Fruit fly (Drosophila melanogaster) whole organism, prepupa: ENCODE measurements around the gene ND-49L.

Experiments
- CG10631 ChIP-seq: fragments of 200-800 bp; sonication (Bioruptor generic); optimal IDR thresholded peaks from 2 replicates; lab custom pipeline; 2016; ENCODE audit warnings: missing biosample characterization, missing genetic modification characterization
- CG10669 ChIP-seq: fragments of 200-800 bp; sonication (Bioruptor generic); optimal IDR thresholded peaks from 3 replicates; lab custom pipeline; 2018; ENCODE audit warnings: missing biosample characterization, mild to moderate bottlenecking, missing genetic modification characterization, moderate library complexity
- CG11294 ChIP-seq: fragments of 200-800 bp; sonication (Bioruptor generic); IDR thresholded peaks from 2 replicates; pipeline ENCODE4 v1.3.6; 2022; ENCODE audit warnings: missing biosample characterization, missing genetic modification characterization
- CG11762 ChIP-seq: fragments of 200-800 bp; sonication (Bioruptor generic); optimal IDR thresholded peaks from 3 replicates; lab custom pipeline; 2016; ENCODE audit warnings: missing biosample characterization, missing genetic modification characterization; ENCODE audit not compliant: insufficient read depth
- CG11902 ChIP-seq: fragments of 200-800 bp; sonication (Bioruptor generic); optimal IDR thresholded peaks from 3 replicates; lab custom pipeline; 2016; ENCODE audit warnings: missing biosample characterization, missing genetic modification characterization
- CG15336 ChIP-seq: fragments of 200-800 bp; sonication (Bioruptor generic); IDR thresholded peaks from 2 replicates; pipeline ENCODE4 v1.3.6; 2022; ENCODE audit warnings: missing biosample characterization, missing genetic modification characterization
- CG32006 ChIP-seq: fragments of 200-800 bp; sonication (Bioruptor generic); optimal IDR thresholded peaks from 3 replicates; lab custom pipeline; 2017; ENCODE audit warnings: missing biosample characterization, mild to moderate bottlenecking, missing genetic modification characterization
- CG4318 ChIP-seq: fragments of 200-800 bp; sonication (Bioruptor generic); optimal IDR thresholded peaks from 3 replicates; lab custom pipeline; 2017; ENCODE audit warnings: missing biosample characterization, mild to moderate bottlenecking, missing genetic modification characterization
- CG6163 ChIP-seq: fragments of 200-800 bp; sonication (Bioruptor generic); IDR thresholded peaks from 3 replicates; pipeline ENCODE4 v1.3.6; 2022; ENCODE audit warnings: missing biosample characterization, missing genetic modification characterization
- CG6276 ChIP-seq: fragments of 200-800 bp; sonication (Bioruptor generic); optimal IDR thresholded peaks from 2 replicates; lab custom pipeline; 2017; ENCODE audit warnings: missing biosample characterization, mild to moderate bottlenecking, missing genetic modification characterization
- CG8119 ChIP-seq: fragments of 200-800 bp; sonication (Bioruptor generic); IDR thresholded peaks from 3 replicates; pipeline ENCODE4 v1.3.6; 2022; ENCODE audit warnings: missing biosample characterization, missing genetic modification characterization
- CG8319 ChIP-seq: fragments of 200-800 bp; sonication (Bioruptor generic); optimal IDR thresholded peaks from 3 replicates; lab custom pipeline; 2016; ENCODE audit warnings: missing biosample characterization, missing genetic modification characterization
- Eip78C ChIP-seq: fragments of 200-800 bp; sonication (Bioruptor generic); peaks from one replicate; lab custom pipeline; 2016; ENCODE audit warnings: missing biosample characterization, missing genetic modification characterization
- Ets21C ChIP-seq: fragments of 200-800 bp; sonication (Bioruptor generic); optimal IDR thresholded peaks from 3 replicates; lab custom pipeline; 2016; ENCODE audit warnings: missing biosample characterization, missing genetic modification characterization
- Gug ChIP-seq: fragments of 200-800 bp; sonication (Bioruptor generic); IDR thresholded peaks from 2 replicates; pipeline ENCODE4 v1.3.6; 2022; ENCODE audit warnings: missing biosample characterization, missing genetic modification characterization
- Hr38 ChIP-seq: sonication (Bioruptor generic); optimal IDR thresholded peaks from 2 replicates; lab custom pipeline; 2016; ENCODE audit warnings: missing biosample characterization, missing genetic modification characterization
- Hr39 ChIP-seq: fragments of 200-800 bp; sonication (Bioruptor generic); optimal IDR thresholded peaks from 2 replicates; lab custom pipeline; 2016; ENCODE audit warnings: missing biosample characterization, missing genetic modification characterization
- Lpt ChIP-seq: fragments of 200-800 bp; sonication (Bioruptor generic); optimal IDR thresholded peaks from 3 replicates; lab custom pipeline; 2016; ENCODE audit warnings: missing biosample characterization, missing genetic modification characterization
- OdsH ChIP-seq: fragments of 200-800 bp; sonication (Bioruptor generic); optimal IDR thresholded peaks from 3 replicates; lab custom pipeline; 2016; ENCODE audit warnings: missing biosample characterization, missing genetic modification characterization
- Sox102F ChIP-seq: fragments of 200-800 bp; sonication (Bioruptor generic); optimal IDR thresholded peaks from 2 replicates; lab custom pipeline; 2016; ENCODE audit warnings: missing biosample characterization, mild to moderate bottlenecking, missing genetic modification characterization
- acj6 ChIP-seq: fragments of 200-800 bp; sonication (Bioruptor generic); optimal IDR thresholded peaks from 3 replicates; lab custom pipeline; 2016; ENCODE audit warnings: missing biosample characterization, missing genetic modification characterization
- dac ChIP-seq: fragments of 200-800 bp; sonication (Bioruptor generic); optimal IDR thresholded peaks from 2 replicates; lab custom pipeline; 2017; ENCODE audit warnings: missing biosample characterization, mild to moderate bottlenecking, missing genetic modification characterization
- eg ChIP-seq: fragments of 200-800 bp; sonication (Bioruptor generic); IDR thresholded peaks from 3 replicates; pipeline ENCODE4 v1.3.6; 2022; ENCODE audit warnings: missing biosample characterization, missing genetic modification characterization
- fd85E ChIP-seq: fragments of 200-800 bp; sonication (Bioruptor generic); optimal IDR thresholded peaks from 3 replicates; lab custom pipeline; 2016; ENCODE audit warnings: missing biosample characterization, missing genetic modification characterization
- salr ChIP-seq, 2 experiments: fragments of 200-800 bp; sonication (Bioruptor generic); optimal IDR thresholded peaks; 3 replicates each; lab custom pipeline; 2016 to 2018; ENCODE audit warnings: missing biosample characterization in 2 of 2, missing genetic modification characterization in 2 of 2, mild to moderate bottlenecking in 1 of 2
- spab ChIP-seq: fragments of 200-800 bp; sonication (Bioruptor generic); optimal IDR thresholded peaks from 2 replicates; lab custom pipeline; 2017; ENCODE audit warnings: missing biosample characterization, mild to moderate bottlenecking, missing genetic modification characterization, missing genetic modification reagents
- ss ChIP-seq, 2 experiments: fragments of 200-800 bp; sonication (Bioruptor generic); optimal IDR thresholded peaks; 2 replicates in 1 of 2; 3 replicates in 1 of 2; lab custom pipeline; 2017 to 2018; ENCODE audit warnings: mild to moderate bottlenecking in 2 of 2, missing biosample characterization in 2 of 2, missing genetic modification characterization in 2 of 2, moderate library complexity in 1 of 2
- svp ChIP-seq: fragments of 200-800 bp; sonication (Bioruptor generic); peaks from one replicate; lab custom pipeline; 2016; ENCODE audit warnings: missing biosample characterization, missing genetic modification characterization
- topi ChIP-seq: fragments of 200-800 bp; sonication (Bioruptor generic); optimal IDR thresholded peaks from 3 replicates; lab custom pipeline; 2016; ENCODE audit warnings: missing biosample characterization, missing genetic modification characterization
- vri ChIP-seq: fragments of 200-800 bp; sonication (Bioruptor generic); optimal IDR thresholded peaks from 3 replicates; lab custom pipeline; 2016; ENCODE audit warnings: missing biosample characterization, mild to moderate bottlenecking, missing genetic modification characterization

Gene ND-49L

DNA sequence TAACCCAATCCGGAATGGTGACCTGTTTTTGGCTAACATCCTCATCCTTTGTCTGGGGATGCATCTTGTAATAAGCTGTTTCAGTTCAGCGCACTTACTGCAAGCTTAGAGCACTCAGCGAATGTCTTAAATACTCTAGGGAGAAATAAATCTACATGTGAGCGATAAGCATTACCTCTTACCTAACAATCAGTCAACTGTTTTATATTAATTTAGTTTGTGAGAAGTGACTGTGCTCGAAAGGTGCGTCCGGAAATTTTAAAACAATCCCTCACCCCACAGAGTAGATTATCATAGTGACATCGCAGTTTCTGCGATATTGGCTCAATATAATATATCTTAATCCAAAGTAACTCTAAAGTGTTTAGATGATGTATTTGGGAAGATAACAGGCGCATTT, 40.1 kb upstream of the ND-49L start, which contains the start of gene CG10553:
Gene CG10553 (minus strand): TSS at position 101 of the 400 bp plus-strand sequence.
- TF ChIP-seq topi (no peak), Sox102F (GFP tag; lab: Kevin White, UChicago) (no peak)
- TF ChIP-seq, all 60 proteins: peak for 0

dm6 chr3R:25320051-25320705, 37.9 kb upstream of the ND-49L start, which contains the start of gene CG10560:
CG10560 (minus strand) TSS chr3R:25320101.
- no peak for TF ChIP-seq Sox102F (GFP tag; lab: Kevin White, UChicago)
- TF ChIP-seq CG6276 (GFP tag; lab: Kevin White, UChicago), result no peak
- no peak for TF ChIP-seq CG6163 (GFP tag; lab: Robert Waterston, UW)
- no peak for TF ChIP-seq CG10631 (GFP tag; lab: Kevin White, UChicago)
- no peak for TF ChIP-seq Hr38 (GFP tag; lab: Kevin White, UChicago)
- no peak for TF ChIP-seq dac (GFP tag; lab: Kevin White, UChicago)
- TF ChIP-seq OdsH, result no peak
- no peak for TF ChIP-seq salr (GFP tag; optimal IDR thresholded peaks at IDR 0.05; lab: Kevin White, UChicago)
- no peak for TF ChIP-seq CG11902
- TF ChIP-seq CG4318, result no peak
- no peak for TF ChIP-seq ss (GFP tag; optimal IDR thresholded peaks at IDR 0.05; lab: Kevin White, UChicago)
- TF ChIP-seq spab, result no peak
- TF ChIP-seq Ets21C, result no peak
- no peak for TF ChIP-seq acj6 (GFP tag; lab: Kevin White, UChicago)
- TF ChIP-seq CG11294 (GFP tag; lab: Robert Waterston, UW), result no peak
- no peak for TF ChIP-seq fd85E (GFP tag; lab: Kevin White, UChicago)
- no peak for TF ChIP-seq eg
- TF ChIP-seq, all 60 proteins: peak for 0

DNA sequence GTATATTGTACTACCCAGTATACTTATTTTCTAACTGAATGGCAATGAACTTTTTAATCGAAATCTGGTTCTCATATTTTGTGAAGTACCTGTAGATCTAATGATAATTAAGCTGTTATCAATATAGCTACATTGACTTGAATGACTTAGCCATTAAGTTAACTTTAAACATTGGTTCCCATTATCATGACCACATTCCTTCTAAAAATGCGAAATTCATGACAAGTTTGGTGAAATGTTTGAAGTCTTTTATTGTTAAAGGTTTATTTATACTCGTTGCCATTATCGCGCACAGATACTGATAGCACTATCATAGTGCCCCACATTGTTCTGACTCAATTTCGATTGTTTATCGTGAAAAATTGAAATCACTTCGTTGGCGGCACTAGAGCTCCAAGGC, 37.2 kb upstream of the ND-49L start:
- TF ChIP-seq CG10669 (GFP tag; lab: Kevin White, UChicago), result no peak
- TF ChIP-seq CG11902, result no peak
- no peak for TF ChIP-seq vri (GFP tag; lab: Kevin White, UChicago)
- TF ChIP-seq CG11762 (GFP tag; lab: Kevin White, UChicago), result no peak
- TF ChIP-seq CG11294 (GFP tag; lab: Robert Waterston, UW), result no peak
- TF ChIP-seq topi, result no peak
- TF ChIP-seq Gug (GFP tag; lab: Robert Waterston, UW), result no peak

- no peak for TF ChIP-seq Hr39
- no peak for TF ChIP-seq CG10669 (GFP tag; lab: Kevin White, UChicago)
- peak; percentile 72 for TF ChIP-seq svp (GFP tag; lab: Kevin White, UChicago)
- TF ChIP-seq CG32006 (GFP tag; lab: Kevin White, UChicago), result no peak
These were observed 36.4 kb upstream of the ND-49L start for dm6 chr3R:25321681-25322080.

DNA sequence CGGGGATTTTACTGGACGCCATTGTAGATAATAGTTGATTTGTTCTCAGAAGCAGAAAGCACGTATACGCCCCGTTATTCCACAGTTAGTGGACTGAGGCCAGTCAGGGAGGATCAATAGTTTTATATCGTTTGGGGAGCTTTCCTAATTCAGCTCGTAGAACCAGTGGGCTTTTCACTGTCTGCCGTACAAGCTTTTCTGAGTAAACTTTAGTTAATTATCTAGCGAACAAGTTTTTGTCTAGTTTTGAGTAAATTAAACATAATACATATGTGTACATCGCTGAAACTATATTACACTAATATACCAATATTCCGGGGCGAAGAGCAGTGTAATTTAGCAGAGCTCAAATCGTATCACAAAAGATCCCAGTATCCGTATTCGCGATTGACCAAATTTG, 35.4 kb upstream of the ND-49L start, which contains the start of gene CG10562:
Gene CG10562 (minus strand): TSS at position 101 of the 400 bp plus-strand sequence.
- TF ChIP-seq ss (GFP tag; optimal IDR thresholded peaks at IDR 0.05; lab: Kevin White, UChicago) (no peak), CG10669 (GFP tag; lab: Kevin White, UChicago) (no peak), salr (GFP tag; optimal IDR thresholded peaks at IDR 0.05; lab: Kevin White, UChicago) (no peak)
- TF ChIP-seq, all 60 proteins: peak for 0

DNA sequence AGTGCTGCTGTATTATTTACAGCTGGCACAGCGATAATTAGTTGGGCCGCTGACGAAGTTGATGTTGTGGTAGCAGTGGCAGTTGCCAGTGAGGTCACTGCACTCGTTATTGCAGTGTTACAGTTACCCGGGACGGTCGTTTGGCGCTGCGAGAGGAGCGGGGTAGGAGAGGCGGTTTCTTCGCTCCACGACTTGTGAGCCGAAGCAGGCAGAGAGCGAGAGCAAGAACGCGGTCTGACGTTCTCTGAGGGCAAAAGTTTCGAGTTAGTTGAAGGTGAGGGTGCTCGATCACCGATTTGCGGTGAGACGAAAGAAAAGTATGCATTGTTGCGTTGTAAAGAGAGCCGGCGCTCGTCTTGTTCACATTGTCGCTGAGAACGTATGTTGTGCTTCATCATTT, 29.5 kb upstream of the ND-49L start:
- TF ChIP-seq eg, result 0 out of 3 replicates have a peak, but pooled peaks have one; percentile 17
- TF ChIP-seq CG8119 (GFP tag; lab: Robert Waterston, UW), result 0 out of 3 replicates have a peak, but pooled peaks have one; percentile 28

dm6 chr3R:25329079-25329478, 29.0 kb upstream of the ND-49L start, which contains the start of gene CHKov1:
CHKov1 (minus strand) TSS chr3R:25329316.
- no peak for TF ChIP-seq Lpt
- TF ChIP-seq vri (GFP tag; lab: Kevin White, UChicago), result peak; percentile 30
- no peak for TF ChIP-seq CG6163 (GFP tag; lab: Robert Waterston, UW)
- no peak for TF ChIP-seq Eip78C
- TF ChIP-seq CG10669 (GFP tag; lab: Kevin White, UChicago), result no peak
- TF ChIP-seq CG15336, result 0 out of 2 replicates have a peak, but pooled peaks have one; percentile 21
- TF ChIP-seq CG8319, result no peak
